Worm (Caenorhabditis elegans) whole organism, dauer: ENCODE data around the gene coh-1.

Source experiments
- unc-62 ChIP-seq: sonication (generic microtip); optimal IDR thresholded peaks from 2 replicates; lab custom pipeline; 2017; ENCODE audit warnings: missing biosample characterization, missing genetic modification reagents, missing genetic modification characterization

coh-1 gene

DNA sequence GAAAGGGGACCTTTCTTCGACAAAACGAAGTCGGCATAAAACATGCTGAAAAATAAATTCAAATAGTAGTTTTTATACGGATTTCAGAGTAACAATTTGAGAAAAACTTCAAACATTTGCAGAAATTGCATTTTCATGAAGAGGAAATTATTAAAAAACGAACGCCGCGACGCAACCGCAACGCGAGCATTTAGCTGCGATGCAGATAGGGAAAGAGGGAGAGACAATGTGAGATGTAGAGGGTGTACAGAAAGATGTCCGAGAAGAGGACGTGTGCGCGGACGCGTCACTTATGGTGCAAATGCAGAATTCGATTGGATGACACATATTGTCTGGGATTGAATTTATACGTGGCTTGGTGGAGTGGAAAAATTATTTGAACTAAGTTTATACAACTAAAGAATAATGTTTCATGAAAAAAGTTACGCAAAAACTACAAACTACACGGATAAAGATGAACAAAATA is at the start of gene coh-1:
Gene coh-1, minus strand, starts transcription at position 51 of the 466 bp plus-strand sequence.
- no peak for TF ChIP-seq unc-62

DNA sequence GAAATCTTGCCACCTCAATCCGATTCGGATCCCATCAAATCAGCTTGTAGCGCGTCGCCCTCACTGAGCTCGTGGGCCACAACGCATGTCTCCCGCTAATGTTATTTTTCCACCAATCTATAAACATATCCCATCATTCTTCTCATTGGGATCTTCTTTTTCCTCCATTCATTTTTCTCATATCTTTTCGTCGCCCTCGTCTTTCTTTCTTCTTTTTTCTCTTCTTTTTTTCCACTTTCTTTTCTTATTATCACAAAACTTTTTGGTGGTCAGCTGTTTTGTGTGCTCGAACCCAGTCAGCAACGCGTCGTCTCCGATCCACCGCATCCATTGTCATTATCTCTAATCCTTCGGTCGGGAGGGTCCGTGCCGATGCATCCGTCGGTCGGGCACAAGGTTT is 49.0 kb upstream of the coh-1 start:
- TF ChIP-seq unc-62: no peak

DNA sequence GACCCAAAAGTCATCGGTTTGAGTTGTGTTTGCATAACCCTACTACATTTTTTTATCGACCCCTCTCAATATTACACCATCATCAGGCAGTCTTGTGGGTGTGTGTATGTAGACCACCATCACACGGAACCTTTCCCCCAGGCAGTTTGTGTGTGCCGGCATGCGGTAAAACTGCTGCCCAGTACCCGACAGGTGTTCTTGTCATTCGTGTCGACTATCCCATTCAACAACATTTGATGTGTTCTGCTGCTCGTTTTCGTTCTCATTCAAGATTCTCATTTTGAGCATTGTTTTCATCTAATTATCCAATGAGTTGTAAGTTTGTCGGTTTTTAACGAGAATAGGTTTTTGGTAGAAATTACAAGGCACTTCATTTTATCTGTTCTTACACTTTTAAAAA is 47.8 kb upstream of the coh-1 start:
- TF ChIP-seq unc-62: no peak

DNA sequence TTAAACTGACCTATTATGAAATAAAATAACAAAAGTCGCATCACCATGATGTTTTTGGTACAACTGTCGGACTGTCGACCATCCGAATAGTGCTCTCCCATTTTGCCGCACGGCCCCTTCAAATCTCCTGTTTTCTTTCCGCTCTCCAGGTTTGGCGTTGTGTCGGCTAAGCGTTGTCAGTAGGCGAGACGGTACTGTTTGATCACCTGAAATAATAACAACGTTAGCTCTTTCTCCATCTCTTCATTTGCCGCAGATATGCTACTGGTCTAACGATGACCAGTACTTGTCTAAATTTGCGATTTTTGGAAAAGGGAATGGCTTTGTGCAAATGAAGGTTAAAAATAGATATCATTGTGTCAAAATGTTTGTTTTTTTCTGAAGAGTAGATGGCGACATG is 44.8 kb upstream of the coh-1 start, which contains the start of gene chts-1:
Gene chts-1, minus strand, starts transcription at position 101 of the 400 bp plus-strand sequence.
- no peak for TF ChIP-seq unc-62

DNA sequence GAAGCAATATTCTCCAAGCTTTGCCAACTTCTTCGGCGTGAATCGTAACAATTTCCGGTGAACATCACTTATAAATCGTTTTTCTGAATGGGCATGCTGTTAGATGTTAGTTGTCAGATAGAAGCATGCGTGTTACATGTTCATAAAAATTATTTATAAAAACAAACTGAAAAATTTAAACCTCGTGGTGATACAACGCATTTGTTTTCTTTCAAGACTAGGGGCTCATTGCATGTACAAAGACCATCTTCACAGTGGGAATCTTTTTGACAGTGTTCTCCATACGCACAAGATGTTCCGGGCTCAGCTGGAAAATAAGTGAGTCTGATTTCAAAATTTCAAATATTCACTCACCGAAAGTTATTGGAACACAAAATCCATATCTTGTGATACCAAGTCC is 37.9 kb upstream of the coh-1 start:
- TF ChIP-seq unc-62: no peak

DNA sequence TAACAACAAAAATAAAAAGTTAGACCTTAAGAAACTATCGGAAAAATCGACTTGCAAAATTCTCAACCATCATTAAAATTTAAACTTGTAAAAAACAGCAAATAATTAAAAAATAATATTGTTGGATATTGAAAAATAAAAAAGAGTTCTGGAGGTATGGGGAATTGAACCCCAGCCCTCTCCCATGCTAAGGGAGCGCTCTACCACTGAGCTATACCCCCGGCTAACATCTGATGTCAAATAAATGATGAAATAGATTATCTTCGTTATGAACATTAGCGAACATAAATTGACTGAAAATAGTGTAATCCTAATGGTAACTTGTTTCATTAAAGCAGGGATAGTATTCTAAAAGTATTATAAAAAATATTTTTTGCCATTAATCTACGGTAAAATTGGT is 32.3 kb upstream of the coh-1 start:
- no peak for TF ChIP-seq unc-62

DNA sequence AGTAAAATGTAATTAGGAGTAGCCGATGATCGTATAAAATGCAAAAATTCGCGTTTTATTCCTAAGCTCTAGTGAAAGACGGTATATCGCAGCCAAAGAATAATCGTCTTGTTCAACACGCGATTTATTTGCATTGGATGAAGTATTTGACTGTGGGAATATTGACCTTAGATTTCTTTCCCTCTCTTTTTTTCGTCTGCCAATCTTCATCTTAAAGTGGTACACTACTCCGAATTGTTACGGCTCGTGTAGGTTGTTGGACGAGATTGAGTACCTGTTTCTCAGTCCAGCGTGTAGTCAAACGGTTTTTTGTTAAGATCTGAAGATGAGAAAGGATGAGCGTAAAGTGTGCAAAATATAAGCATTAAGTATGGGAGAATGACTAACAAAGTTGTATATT is 31.7 kb upstream of the coh-1 start, which contains the start of gene lgc-11:
Gene lgc-11, minus strand, starts transcription at position 101 of the 400 bp plus-strand sequence.
- no peak for TF ChIP-seq unc-62

DNA sequence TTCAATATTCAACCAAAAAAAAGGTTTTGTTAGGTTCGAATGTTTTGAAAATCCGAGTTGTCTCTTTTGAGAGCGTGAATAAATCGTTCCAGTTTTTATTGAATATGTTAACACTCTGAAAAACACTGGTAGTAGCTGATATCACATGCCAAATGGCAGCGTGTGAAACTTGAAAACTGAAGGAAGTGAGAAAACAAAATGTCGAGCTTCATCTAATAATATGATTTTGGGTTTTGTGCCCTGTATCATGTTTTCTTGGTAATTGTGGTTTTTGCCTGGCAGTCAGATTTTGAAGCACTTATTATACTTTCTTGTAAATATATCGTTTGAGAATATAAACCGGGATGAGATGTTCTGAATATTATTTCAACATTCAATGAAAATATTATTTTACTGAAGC is 28.0 kb upstream of the coh-1 start, which contains the start of gene F48E3.6:
Gene F48E3.6, minus strand, starts transcription at position 101 of the 400 bp plus-strand sequence.
- no peak for TF ChIP-seq unc-62

DNA sequence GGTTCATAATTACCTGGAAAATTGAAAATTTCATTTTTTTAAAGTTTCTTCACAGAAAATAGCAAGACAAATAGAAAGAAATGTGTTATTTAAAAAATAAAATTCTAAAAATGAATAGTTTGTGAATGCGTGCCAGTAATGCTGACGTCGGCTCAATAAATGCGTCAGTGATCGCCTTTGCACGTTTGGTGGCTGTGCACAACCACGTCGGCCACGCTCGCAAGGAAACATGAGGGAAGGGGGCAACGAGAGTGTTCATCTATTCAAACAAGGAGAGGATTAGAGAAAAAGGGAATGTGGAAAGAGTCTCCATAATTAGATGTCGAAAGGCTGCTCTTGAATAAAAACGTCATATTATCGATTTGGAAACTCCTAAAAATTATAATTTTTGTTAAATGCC is 26.2 kb upstream of the coh-1 start, which contains the start of gene uggt-1:
Gene uggt-1, minus strand, starts transcription at position 13 of the 400 bp plus-strand sequence.
- no peak for TF ChIP-seq unc-62

DNA sequence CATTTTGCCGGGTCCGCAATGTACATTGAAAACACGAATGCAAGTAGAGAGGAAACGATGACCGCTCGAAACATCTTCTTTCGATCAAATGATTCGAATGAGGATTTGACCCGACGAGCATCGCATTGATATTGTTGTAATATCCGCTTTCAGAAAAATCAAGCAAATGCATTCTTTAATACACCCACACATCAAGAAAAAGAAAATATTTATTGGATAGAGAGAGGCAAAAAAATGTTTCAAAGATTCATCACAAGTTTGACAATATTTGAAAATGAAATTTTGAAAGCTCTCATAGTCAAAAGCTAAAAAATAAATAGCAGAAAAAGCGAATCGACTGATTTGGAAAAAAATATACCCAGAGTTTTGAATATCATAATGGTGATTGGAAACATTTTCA is 20.7 kb upstream of the coh-1 start, which contains the start of gene try-14:
Gene try-14, minus strand, starts transcription at position 101 of the 400 bp plus-strand sequence.
- no peak for TF ChIP-seq unc-62

DNA sequence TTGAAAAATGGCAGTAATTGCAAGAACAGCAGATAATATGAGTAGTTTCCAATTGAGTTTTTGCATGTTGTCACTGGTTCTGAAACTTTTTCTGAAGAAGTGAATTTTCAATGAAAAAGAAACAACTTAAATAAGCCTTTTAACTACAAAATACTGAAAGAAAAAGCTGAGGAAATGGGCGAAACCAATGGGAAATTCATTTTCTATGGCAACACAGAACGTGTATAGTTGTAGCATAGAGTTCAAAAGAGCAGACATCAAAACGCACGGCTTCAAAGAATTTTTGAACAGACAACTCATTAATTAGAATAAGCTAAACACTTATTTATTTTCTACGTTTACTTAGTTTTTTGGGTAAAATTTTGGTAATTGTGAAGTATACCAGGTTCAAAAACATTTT is 18.2 kb upstream of the coh-1 start, which contains the start of gene F48E3.2:
Gene F48E3.2, minus strand, starts transcription at position 101 of the 400 bp plus-strand sequence.
- TF ChIP-seq unc-62: no peak

DNA sequence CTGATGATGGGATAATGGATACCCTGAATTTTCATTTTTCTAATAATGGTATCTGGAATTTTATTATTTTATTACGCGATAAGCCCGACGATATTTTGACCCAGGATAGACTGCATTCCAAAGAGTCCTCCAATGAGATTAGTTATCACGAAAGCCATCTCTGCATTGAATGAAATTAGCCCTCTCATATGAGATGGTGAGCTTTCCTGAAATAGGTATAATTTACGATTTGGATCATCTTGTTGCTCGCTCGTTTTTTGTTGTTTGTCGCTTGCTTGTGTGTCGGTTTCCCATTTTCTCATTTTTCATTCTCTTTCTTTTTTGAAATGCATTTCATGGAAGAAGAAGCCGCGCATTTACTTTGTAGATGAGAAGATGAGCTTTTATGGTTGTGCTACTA is 16.7 kb upstream of the coh-1 start:
- no peak for TF ChIP-seq unc-62

DNA sequence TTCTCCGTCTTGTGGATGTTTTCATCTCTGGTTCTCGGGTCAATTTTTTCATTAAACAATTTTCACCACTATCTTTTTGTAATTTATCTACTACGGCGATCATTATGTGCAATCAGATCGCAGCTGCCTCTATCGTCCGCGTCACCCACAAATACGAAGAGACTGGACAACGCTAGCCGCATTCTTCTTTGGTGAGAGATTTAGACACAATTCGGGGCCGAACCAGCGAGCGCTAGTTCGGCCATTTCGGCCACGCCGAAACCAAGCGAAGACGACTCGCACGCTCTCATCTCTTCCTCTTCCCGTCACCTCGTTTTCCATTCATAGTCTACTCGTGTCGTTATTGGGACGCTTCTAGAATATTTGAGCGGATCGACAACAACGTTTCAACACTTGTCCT is 10.9 kb upstream of the coh-1 start, which contains the start of gene gly-12:
Gene gly-12, plus strand, starts transcription at position 117 of the 400 bp plus-strand sequence.
- TF ChIP-seq unc-62: no peak

DNA sequence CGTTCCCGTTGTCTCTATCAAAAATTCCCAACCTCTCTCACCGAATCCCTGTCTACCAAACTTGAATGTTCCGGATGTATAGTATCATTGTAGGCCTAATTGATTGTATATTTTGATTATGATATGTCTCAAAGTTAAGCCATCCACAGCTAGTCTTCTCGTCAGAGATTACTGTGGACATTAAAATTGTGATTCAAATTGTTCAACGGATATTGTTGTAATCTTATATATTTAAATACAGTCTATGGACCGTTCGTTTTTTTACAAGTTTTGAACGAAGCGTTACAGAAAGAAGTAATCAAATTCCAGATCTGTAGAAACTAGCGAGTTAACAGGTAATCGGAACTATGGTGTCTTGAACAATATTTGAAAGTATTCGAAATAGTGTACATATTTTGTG is 5.9 kb upstream of the coh-1 start, which contains the start of gene F48E3.9:
Gene F48E3.9, plus strand, starts transcription at position 301 of the 400 bp plus-strand sequence.
- no peak for TF ChIP-seq unc-62

DNA sequence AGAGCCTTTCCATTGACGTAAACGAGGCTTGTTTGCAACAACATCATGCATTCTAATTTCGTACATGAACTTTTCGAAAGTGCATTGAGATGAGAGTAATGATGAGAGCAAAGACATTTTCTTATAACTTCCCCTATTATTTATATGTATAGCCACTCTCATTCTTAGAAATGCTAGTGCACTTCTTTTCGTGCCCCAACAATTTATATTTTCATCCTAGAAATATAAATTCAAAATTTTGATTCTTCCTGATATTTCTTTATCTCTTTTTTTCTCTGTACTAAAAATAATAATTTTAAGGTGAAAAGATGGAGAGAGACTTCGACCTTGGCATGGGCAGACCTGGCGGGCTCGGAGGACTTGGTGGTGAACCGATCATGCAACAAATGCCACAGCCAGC is 4.1 kb upstream of the coh-1 start, which contains the start of gene mek-1:
Gene mek-1, plus strand, starts transcription at position 301 of the 400 bp plus-strand sequence.
- no peak for TF ChIP-seq unc-62

DNA sequence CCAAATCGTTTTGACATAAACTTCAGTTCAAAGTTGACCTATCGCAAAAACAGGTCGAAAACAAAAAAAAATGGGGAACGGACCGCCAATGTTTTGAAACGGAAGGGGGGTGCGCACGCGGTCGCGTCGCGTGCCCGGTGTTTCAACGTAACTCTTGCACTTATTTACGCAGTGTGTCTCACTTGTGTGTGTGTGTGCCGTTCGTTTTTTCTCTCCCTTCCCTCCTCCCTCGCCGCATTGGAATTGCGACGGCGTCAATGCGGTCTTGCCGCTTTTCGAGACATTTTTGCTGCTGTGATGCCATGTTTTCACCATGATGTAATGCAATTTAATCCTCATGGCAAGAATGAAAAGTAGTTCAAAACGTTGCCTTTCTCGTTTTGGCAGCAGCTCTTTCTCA is 3.7 kb upstream of the coh-1 start:
- no peak for TF ChIP-seq unc-62

DNA sequence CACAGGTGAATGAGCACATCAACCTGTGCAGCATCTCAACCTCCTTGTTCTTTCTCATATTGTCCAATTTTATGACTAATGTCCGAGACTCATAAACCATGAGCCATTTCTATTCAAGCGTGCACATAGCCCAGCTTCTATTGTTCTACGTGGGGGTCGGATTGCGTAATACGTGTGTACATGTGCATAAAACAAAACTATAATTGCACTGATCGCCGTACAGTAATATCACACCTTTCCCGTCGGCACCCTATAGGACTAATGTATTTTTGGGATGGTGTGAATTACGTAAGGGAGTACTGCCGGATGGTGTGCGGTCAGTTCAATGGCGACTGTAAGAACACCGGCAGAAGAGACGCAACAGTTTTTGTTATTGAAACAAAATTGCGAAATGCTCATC is 4.9 kb downstream of the coh-1 start:
- no peak for TF ChIP-seq unc-62

DNA sequence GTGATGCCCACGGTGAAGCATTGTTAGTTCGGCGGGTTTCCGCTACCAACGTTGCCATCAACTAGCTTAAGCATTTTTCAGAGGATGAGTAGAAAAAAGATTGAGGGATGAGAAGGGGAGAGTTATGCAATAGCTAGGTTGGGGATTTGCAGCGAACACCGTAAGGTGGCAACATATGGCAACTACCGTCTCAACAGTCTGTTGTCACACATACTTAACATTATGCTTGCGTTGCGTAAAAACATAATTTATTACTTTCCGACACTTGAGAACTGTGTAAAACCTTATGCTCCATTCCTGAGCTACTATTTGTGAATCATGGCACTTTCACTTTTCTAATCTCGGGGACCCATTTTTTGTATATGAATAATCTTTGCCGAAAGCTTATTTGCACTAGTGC is 8.1 kb downstream of the coh-1 start:
- no peak for TF ChIP-seq unc-62

DNA sequence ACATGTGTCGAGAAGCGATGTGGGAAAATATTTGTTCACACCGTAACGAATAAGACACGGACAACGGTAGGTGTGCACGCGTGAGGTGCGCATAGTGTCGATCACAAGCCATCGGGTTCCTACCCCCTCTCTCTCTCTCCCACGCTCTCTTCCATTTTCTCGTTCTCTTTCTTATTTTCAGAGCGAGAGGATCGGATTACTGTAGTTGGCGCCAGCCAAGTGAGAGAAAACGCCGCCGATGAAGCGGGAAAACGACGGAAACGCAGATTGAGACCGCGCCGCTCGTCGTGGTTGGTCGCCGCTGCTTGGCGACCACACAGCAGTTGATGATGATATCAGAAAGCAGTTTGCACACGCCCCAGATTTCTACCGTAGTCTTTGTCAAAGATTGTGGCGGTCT is 10.4 kb downstream of the coh-1 start:
- no peak for TF ChIP-seq unc-62
